Worm (Caenorhabditis elegans) whole organism, L1 larva: Measurements from ENCODE around the gene xbx-5.
A peak's percentile ranks its signal among the peaks of the same experiment; 100 is the strongest.

Experiments
- C16A3.4 ChIP-seq: fragments of 150-350 bp; optimal IDR thresholded peaks from 2 replicates; lab custom pipeline; 2014; ENCODE audit warnings: missing biosample characterization, missing genetic modification characterization
- C34B4.2 ChIP-seq: sonication (generic microtip); optimal IDR thresholded peaks from 2 replicates; lab custom pipeline; 2017; ENCODE audit warnings: mild to moderate bottlenecking, missing genetic modification characterization, missing compliant biosample characterization
- Y116A8C.19 ChIP-seq: sonication (generic microtip); optimal IDR thresholded peaks from 2 replicates; lab custom pipeline; 2016; ENCODE audit warnings: missing compliant biosample characterization, missing genetic modification characterization, borderline replicate concordance
- alr-1 ChIP-seq: fragments of 200-800 bp; sonication (Bioruptor generic); optimal IDR thresholded peaks from 2 replicates; lab custom pipeline; 2018; ENCODE audit warnings: borderline replicate concordance, mild to moderate bottlenecking, missing genetic modification characterization, missing compliant biosample characterization
- ama-1 ChIP-seq: fragments of 150-350 bp; optimal IDR thresholded peaks from 2 replicates; lab custom pipeline; 2014
- blmp-1 ChIP-seq: fragments of 150-350 bp; optimal IDR thresholded peaks from 2 replicates; lab custom pipeline; 2014; ENCODE audit warnings: missing biosample characterization, missing genetic modification characterization
- ceh-90 ChIP-seq: sonication (generic microtip); optimal IDR thresholded peaks from 2 replicates; lab custom pipeline; 2016; ENCODE audit warnings: missing genetic modification characterization, missing compliant biosample characterization
- ces-1 ChIP-seq: fragments of 150-350 bp; optimal IDR thresholded peaks from 2 replicates; lab custom pipeline; 2014; ENCODE audit warnings: missing biosample characterization, missing genetic modification reagents, missing genetic modification characterization
- efl-1 ChIP-seq, 4 experiments: fragments of 150-350 bp; optimal IDR thresholded peaks in 3 of 4; peaks in 1 of 4; 1 replicate in 1 of 4; 2 replicates in 3 of 4; lab custom pipeline; 2014; ENCODE audit warnings: missing biosample characterization in 2 of 4, missing genetic modification characterization in 2 of 4, missing genetic modification reagents in 2 of 4
- egl-13 ChIP-seq: sonication (generic microtip); optimal IDR thresholded peaks from 2 replicates; lab custom pipeline; 2016; ENCODE audit warnings: missing genotype, missing genetic modification reagents, missing genetic modification characterization, missing compliant biosample characterization
- egl-27 ChIP-seq, 2 experiments: fragments of 150-350 bp in 1 of 2; sonication (generic microtip); optimal IDR thresholded peaks; 3 replicates each; lab custom pipeline; 2017 to 2018; ENCODE audit warnings: missing biosample characterization in 2 of 2, missing genetic modification characterization in 2 of 2, missing genetic modification reagents in 2 of 2
- elt-3 ChIP-seq, 6 experiments: fragments of 150-350 bp in 1 of 6; sonication (generic microtip); optimal IDR thresholded peaks; 2 replicates each; lab custom pipeline; 2017 to 2018; ENCODE audit warnings: missing biosample characterization in 6 of 6, missing genetic modification characterization in 6 of 6, inconsistent platforms in 1 of 6
- fkh-4 ChIP-seq: sonication (generic microtip); optimal IDR thresholded peaks from 2 replicates; lab custom pipeline; 2016; ENCODE audit warnings: missing compliant biosample characterization, missing genetic modification characterization, borderline replicate concordance
- grh-1 ChIP-seq: fragments of 200-800 bp; sonication (Bioruptor generic); IDR thresholded peaks from 2 replicates; pipeline ENCODE4 v1.3.6; 2022; ENCODE audit warnings: missing genetic modification reagents, missing genetic modification characterization, missing compliant biosample characterization
- hpl-2 ChIP-seq: fragments of 150-350 bp; optimal IDR thresholded peaks from 2 replicates; lab custom pipeline; 2014; ENCODE audit warnings: missing biosample characterization, missing genetic modification reagents, missing genetic modification characterization
- isw-1 ChIP-seq: fragments of 200-800 bp; sonication (Bioruptor generic); IDR thresholded peaks from 2 replicates; pipeline ENCODE4 v1.3.6; 2022; ENCODE audit warnings: missing genetic modification characterization, missing compliant biosample characterization
- lin-14 ChIP-seq: fragments of 200-800 bp; sonication (Bioruptor generic); optimal IDR thresholded peaks from 2 replicates; lab custom pipeline; 2018; ENCODE audit warnings: mild to moderate bottlenecking, missing genetic modification characterization, moderate library complexity, missing compliant biosample characterization
- lin-15B ChIP-seq: fragments of 150-350 bp; sonication (generic microtip); optimal IDR thresholded peaks from 3 replicates; lab custom pipeline; 2014; ENCODE audit warnings: missing biosample characterization, missing genetic modification characterization
- lin-35 ChIP-seq, 2 experiments: fragments of 150-350 bp; optimal IDR thresholded peaks; 2 replicates each; lab custom pipeline; 2014; ENCODE audit warnings: missing biosample characterization in 2 of 2, missing genetic modification characterization in 2 of 2, missing genetic modification reagents in 2 of 2
- lsy-2 ChIP-seq, 2 experiments: fragments of 150-350 bp; optimal IDR thresholded peaks; 2 replicates each; lab custom pipeline; 2014; ENCODE audit warnings: missing biosample characterization in 2 of 2, missing genetic modification characterization in 2 of 2
- mep-1 ChIP-seq: fragments of 150-350 bp; optimal IDR thresholded peaks from 2 replicates; lab custom pipeline; 2014; ENCODE audit warnings: missing biosample characterization, missing genetic modification characterization
- nhr-11 ChIP-seq: fragments of 150-350 bp; optimal IDR thresholded peaks from 2 replicates; lab custom pipeline; 2014; ENCODE audit warnings: missing biosample characterization, missing genetic modification characterization
- nhr-19 ChIP-seq: fragments of 200-800 bp; sonication (Bioruptor generic); conservative IDR thresholded peaks from 2 replicates; pipeline ENCODE4 v1.3.6; 2022; ENCODE audit warnings: missing genetic modification characterization, missing compliant biosample characterization
- nhr-20 ChIP-seq: sonication (generic microtip); optimal IDR thresholded peaks from 2 replicates; lab custom pipeline; 2016; ENCODE audit warnings: mild to moderate bottlenecking, missing genetic modification characterization, missing compliant biosample characterization
- nhr-71 ChIP-seq: sonication (generic microtip); optimal IDR thresholded peaks from 2 replicates; lab custom pipeline; 2016; ENCODE audit warnings: mild to moderate bottlenecking, missing genetic modification characterization, moderate library complexity, missing compliant biosample characterization
- nhr-76 ChIP-seq: sonication (generic microtip); optimal IDR thresholded peaks from 2 replicates; lab custom pipeline; 2017; ENCODE audit warnings: missing biosample characterization, missing genetic modification characterization
- nhr-85 ChIP-seq: sonication (generic microtip); peaks from one replicate; lab custom pipeline; 2016; ENCODE audit warnings: missing genetic modification characterization, inconsistent platforms, missing compliant biosample characterization
- nhr-90 ChIP-seq: sonication (generic microtip); optimal IDR thresholded peaks from 2 replicates; lab custom pipeline; 2016; ENCODE audit warnings: mild to moderate bottlenecking, missing genetic modification characterization, missing compliant biosample characterization; ENCODE audit not compliant: poor library complexity
- pax-3 ChIP-seq: fragments of 200-800 bp; sonication (Bioruptor generic); optimal IDR thresholded peaks from 2 replicates; lab custom pipeline; 2018; ENCODE audit warnings: mild to moderate bottlenecking, missing genetic modification characterization, moderate library complexity, missing compliant biosample characterization
- pqm-1 ChIP-seq: sonication (generic microtip); optimal IDR thresholded peaks from 3 replicates; lab custom pipeline; 2017; ENCODE audit warnings: missing biosample characterization, missing genetic modification characterization
- rnt-1 ChIP-seq: sonication (generic microtip); optimal IDR thresholded peaks from 2 replicates; lab custom pipeline; 2016; ENCODE audit warnings: mild to moderate bottlenecking, missing genetic modification characterization, moderate library complexity, missing compliant biosample characterization
- snu-23 ChIP-seq: sonication (generic microtip); optimal IDR thresholded peaks from 2 replicates; lab custom pipeline; 2016; ENCODE audit warnings: missing genetic modification characterization, missing compliant biosample characterization
- sup-37 ChIP-seq: fragments of 200-800 bp; sonication (Bioruptor generic); optimal IDR thresholded peaks from 2 replicates; lab custom pipeline; 2018; ENCODE audit warnings: mild to moderate bottlenecking, missing genetic modification characterization, missing compliant biosample characterization
- tbx-2 ChIP-seq: sonication (generic microtip); optimal IDR thresholded peaks from 2 replicates; lab custom pipeline; 2016; ENCODE audit warnings: missing genetic modification characterization, missing compliant biosample characterization
- unc-130 ChIP-seq: fragments of 150-350 bp; optimal IDR thresholded peaks from 2 replicates; lab custom pipeline; 2017; ENCODE audit warnings: missing biosample characterization, missing genetic modification characterization, inconsistent platforms
- vab-15 ChIP-seq: sonication (generic microtip); optimal IDR thresholded peaks from 2 replicates; lab custom pipeline; 2017; ENCODE audit warnings: missing genotype, mild to moderate bottlenecking, missing genetic modification characterization, missing compliant biosample characterization
- zag-1 ChIP-seq: fragments of 150-350 bp; optimal IDR thresholded peaks from 2 replicates; lab custom pipeline; 2014; ENCODE audit warnings: missing biosample characterization, missing genetic modification characterization
- ztf-11 ChIP-seq, 2 experiments: sonication (generic microtip); optimal IDR thresholded peaks; 2 replicates each; lab custom pipeline; 2016 to 2017; ENCODE audit warnings: missing genetic modification characterization in 2 of 2, missing biosample characterization in 1 of 2, missing compliant biosample characterization in 1 of 2

Gene xbx-5

ce11 chrIII:3814421-3814820, 10.1 kb upstream of the xbx-5 start:
- TF ChIP-seq pqm-1 (tag; lab: Kevin White, UChicago) (no peak), lin-35 (GFP tag; optimal IDR thresholded peaks at IDR 0.05; lab: Kevin White, UChicago) (no peak), zag-1 (tag; lab: Kevin White, UChicago) (no peak), sup-37 (no peak), egl-13 (tag; lab: Kevin White, UChicago) (no peak), ces-1 (GFP tag; lab: Kevin White, UChicago) (no peak), nhr-11 (tag; lab: Kevin White, UChicago) (no peak), unc-130 (no peak), ztf-11 (tag; optimal IDR thresholded peaks at IDR 0.05; lab: Kevin White, UChicago) (no peak), Y116A8C.19 (tag; lab: Kevin White, UChicago) (no peak)

ce11 chrIII:3812369-3812993, 8.2 kb upstream of the xbx-5 start:
- no peak for TF ChIP-seq efl-1 (optimal IDR thresholded peaks at IDR 0.05; lab: Kevin White, UChicago)
- peak in 1 of 2 experiments; percentile 77 for TF ChIP-seq efl-1 (GFP tag; optimal IDR thresholded peaks at IDR 0.05 in 1 of 2; lab: Kevin White, UChicago)
- no peak for TF ChIP-seq ama-1 (lab: Kevin White, UChicago)
- peak; percentile 33 for TF ChIP-seq mep-1 (tag; lab: Kevin White, UChicago)
- TF ChIP-seq nhr-76 (tag; lab: Kevin White, UChicago), result no peak
- peak; percentile 10 for TF ChIP-seq nhr-71 (tag; lab: Kevin White, UChicago)
- TF ChIP-seq elt-3 (tag; optimal IDR thresholded peaks at IDR 0.05; lab: Kevin White, UChicago), result no peak
- TF ChIP-seq lin-35 (GFP tag; optimal IDR thresholded peaks at IDR 0.05; lab: Kevin White, UChicago), result no peak
- no peak for TF ChIP-seq fkh-4
- TF ChIP-seq blmp-1 (tag; lab: Kevin White, UChicago), result peak; percentile 25
- TF ChIP-seq nhr-19 (GFP tag; lab: Robert Waterston, UW), result 0 out of 2 replicates have a peak, but pooled peaks have one; percentile 7
- TF ChIP-seq lin-14 (GFP tag; lab: Kevin White, UChicago), result peak; percentile 75
- no peak for TF ChIP-seq alr-1 (tag; lab: Kevin White, UChicago)
- TF ChIP-seq nhr-20 (tag; lab: Kevin White, UChicago), result peak; percentile 27
- TF ChIP-seq lsy-2 (tag; optimal IDR thresholded peaks at IDR 0.05; lab: Kevin White, UChicago), result peak in 1 of 2 experiments; percentile 16
- TF ChIP-seq nhr-85, result peak; percentile 82
- TF ChIP-seq, all 84 proteins: peak for 9

- no peak for TF ChIP-seq ceh-90 (tag; lab: Kevin White, UChicago)
- no peak for TF ChIP-seq hpl-2 (GFP tag; lab: Kevin White, UChicago)
- TF ChIP-seq C16A3.4 (tag; lab: Kevin White, UChicago), result no peak
- TF ChIP-seq mep-1 (tag; lab: Kevin White, UChicago), result peak; percentile 9
- TF ChIP-seq lin-15B (tag; lab: Kevin White, UChicago), result no peak
- TF ChIP-seq vab-15 (tag; lab: Kevin White, UChicago), result no peak
- no peak for TF ChIP-seq egl-13 (tag; lab: Kevin White, UChicago)
- peak; percentile 92 for TF ChIP-seq nhr-85
- TF ChIP-seq nhr-90 (tag; lab: Kevin White, UChicago), result peak; percentile 2
- TF ChIP-seq isw-1 (GFP tag; lab: Robert Waterston, UW), result no peak
- peak in 1 of 2 experiments; percentile 23 for TF ChIP-seq lsy-2 (tag; optimal IDR thresholded peaks at IDR 0.05; lab: Kevin White, UChicago)
- no peak for TF ChIP-seq ces-1 (GFP tag; lab: Kevin White, UChicago)
- TF ChIP-seq grh-1 (GFP tag; lab: Robert Waterston, UW), result 0 out of 2 replicates have a peak, but pooled peaks have one; percentile 37
- TF ChIP-seq snu-23 (GFP tag; lab: Kevin White, UChicago), result peak; percentile 38
- no peak for TF ChIP-seq tbx-2
- no peak for TF ChIP-seq ztf-11 (tag; optimal IDR thresholded peaks at IDR 0.05; lab: Kevin White, UChicago)
- no peak for TF ChIP-seq rnt-1 (tag; lab: Kevin White, UChicago)
- peak; percentile 10 for TF ChIP-seq blmp-1 (tag; lab: Kevin White, UChicago)
- no peak for TF ChIP-seq C34B4.2
- TF ChIP-seq pqm-1 (tag; lab: Kevin White, UChicago), result no peak
- no peak for TF ChIP-seq egl-27 (tag; optimal IDR thresholded peaks at IDR 0.05; lab: Kevin White, UChicago)
- TF ChIP-seq nhr-71 (tag; lab: Kevin White, UChicago), result peak; percentile 14
- TF ChIP-seq nhr-19 (GFP tag; lab: Robert Waterston, UW), result 0 out of 2 replicates have a peak, but pooled peaks have one; percentile 4
- TF ChIP-seq lin-14 (GFP tag; lab: Kevin White, UChicago), result peak; percentile 83
- TF ChIP-seq nhr-20 (tag; lab: Kevin White, UChicago), result peak; percentile 29
- TF ChIP-seq pax-3, result no peak
- peak in 1 of 6 experiments; percentile 16 for TF ChIP-seq elt-3 (tag; optimal IDR thresholded peaks at IDR 0.05; lab: Kevin White, UChicago)
Measured at ce11 chrIII:3811375-3811924, 7.2 kb upstream of the xbx-5 start.
